Worm (Caenorhabditis elegans): ENCODE data around the gene Y97E10AR.2.

Gene Y97E10AR.2

DNA sequence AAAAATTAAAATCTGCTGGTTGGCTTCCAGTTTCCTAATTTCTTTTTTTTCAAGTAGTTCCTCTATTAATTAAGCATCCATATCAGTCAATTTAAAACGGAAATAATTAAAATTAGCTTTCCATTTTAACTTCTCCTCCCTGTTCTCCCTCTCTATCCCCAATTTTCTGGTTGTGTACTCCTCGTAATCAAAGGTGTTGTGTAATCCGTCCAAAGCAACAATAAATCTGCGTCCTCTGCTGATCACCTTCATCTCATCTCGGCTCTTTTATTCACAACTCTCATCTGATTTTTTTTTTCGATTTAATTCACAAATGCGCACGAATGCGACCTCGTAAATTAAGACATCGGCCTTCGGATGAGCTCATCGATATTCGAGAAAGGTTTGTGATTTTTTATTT lies at the start of gene Y97E10AR.2:
TSS of gene Y97E10AR.2 (plus strand) at position 301 of the 400 bp plus-strand sequence.
- TF ChIP-seq arid-1 (GFP tag; conservative IDR thresholded peaks at IDR 0.05) (no peak), F26F4.8 (GFP tag; conservative IDR thresholded peaks at IDR 0.05) (no peak), jun-1 (tag; optimal IDR thresholded peaks at IDR 0.05) (no peak), fos-1 (tag; optimal IDR thresholded peaks at IDR 0.05) (no peak), zfp-3 (GFP tag; conservative IDR thresholded peaks at IDR 0.05) (no peak), mxl-2 (GFP tag; conservative IDR thresholded peaks at IDR 0.05) (no peak), snpc-1.2 (GFP tag; IDR thresholded peaks at IDR 0.05) (no peak)

DNA sequence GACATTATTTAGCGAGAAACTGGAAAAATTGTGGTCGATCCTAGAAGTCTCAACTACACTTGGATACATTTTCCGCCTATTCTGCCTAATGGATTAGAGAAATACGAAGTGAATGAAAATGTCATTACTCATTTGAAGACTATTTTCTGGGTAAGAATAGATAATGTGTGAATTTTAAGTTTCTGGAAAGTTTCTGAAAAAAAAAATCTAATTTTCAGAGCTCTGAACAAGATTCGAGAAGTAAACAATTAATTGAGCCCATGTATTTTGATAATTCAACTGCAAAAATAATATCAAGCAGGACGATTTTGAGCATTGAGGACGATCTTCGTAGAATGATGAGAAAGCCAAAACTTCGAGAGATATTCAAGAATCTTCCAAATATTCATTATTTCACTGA lies 49.7 kb upstream of the Y97E10AR.2 start:
- TF ChIP-seq attf-4 (tag; optimal IDR thresholded peaks at IDR 0.05) (no peak), nhr-77 (tag; optimal IDR thresholded peaks at IDR 0.05) (no peak), php-3 (GFP tag; IDR thresholded peaks at IDR 0.05) (no peak), T26A8.4 (GFP tag; IDR thresholded peaks at IDR 0.05) (no peak), nhr-48 (tag; optimal IDR thresholded peaks at IDR 0.05) (no peak), hmg-1.1 (GFP tag; IDR thresholded peaks at IDR 0.05) (no peak), nhr-237 (tag; optimal IDR thresholded peaks at IDR 0.05) (no peak), aha-1 (tag) (peak; percentile 91), mdt-29 (GFP tag; IDR thresholded peaks at IDR 0.05) (no peak), unc-62 (GFP tag; optimal IDR thresholded peaks at IDR 0.05 in 1 of 2) (peak in 1 of 2 experiments; percentile 81), unc-62 (tag; optimal IDR thresholded peaks at IDR 0.05) (no peak), mxl-3 (GFP tag; optimal IDR thresholded peaks at IDR 0.05) (no peak), T20F7.1 (GFP tag; optimal IDR thresholded peaks at IDR 0.05) (no peak), zag-1 (tag; optimal IDR thresholded peaks at IDR 0.05) (no peak), lsy-2 (tag; optimal IDR thresholded peaks at IDR 0.05) (no peak), mes-2 (tag; optimal IDR thresholded peaks at IDR 0.05; ENCODE audit: poor library complexity, severe bottlenecking) (no peak), lim-7 (GFP tag; IDR thresholded peaks at IDR 0.05) (no peak), Y48G9A.11 (GFP tag; IDR thresholded peaks at IDR 0.05) (no peak)

DNA sequence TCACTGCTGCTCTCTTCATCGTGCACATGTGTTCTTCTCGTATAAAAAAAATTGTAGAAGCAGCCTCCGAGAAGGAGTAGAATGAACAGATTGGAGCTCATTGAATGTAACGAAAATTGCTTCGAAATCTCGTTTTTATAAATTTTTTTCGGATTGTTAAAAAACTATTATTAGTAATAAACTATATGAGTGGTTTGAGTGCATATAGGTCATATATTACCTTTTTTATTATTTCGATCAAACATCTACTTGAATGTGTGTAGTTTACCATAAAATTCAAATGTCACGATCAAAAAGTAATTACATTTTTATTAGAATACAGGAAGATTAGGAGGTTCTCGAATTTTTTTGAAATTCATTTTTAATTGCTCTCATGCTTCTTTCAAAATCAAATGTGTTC lies 43.1 kb upstream of the Y97E10AR.2 start, which contains the start of gene clec-216:
TSS of gene clec-216 (minus strand) at position 101 of the 400 bp plus-strand sequence.
- no peak for TF ChIP-seq daf-16 (GFP tag; optimal IDR thresholded peaks at IDR 0.05)
- TF ChIP-seq daf-16 (tag; optimal IDR thresholded peaks at IDR 0.05): no peak
- no peak for TF ChIP-seq nhr-237 (tag; optimal IDR thresholded peaks at IDR 0.05)
- no peak for TF ChIP-seq ceh-62 (tag; optimal IDR thresholded peaks at IDR 0.05)
- no peak for TF ChIP-seq dve-1 (tag; optimal IDR thresholded peaks at IDR 0.05; ENCODE audit: insufficient read depth)
- TF ChIP-seq nhr-41 (GFP tag; IDR thresholded peaks at IDR 0.05): no peak
- no peak for TF ChIP-seq hlh-30 (tag; optimal IDR thresholded peaks at IDR 0.05; ENCODE audit: insufficient read depth)
- no peak for TF ChIP-seq lim-7 (GFP tag; IDR thresholded peaks at IDR 0.05)
- no peak for TF ChIP-seq tag-97 (GFP tag; IDR thresholded peaks at IDR 0.05)
- no peak for TF ChIP-seq nhr-76 (tag; optimal IDR thresholded peaks at IDR 0.05)
- no peak for TF ChIP-seq dmd-6 (GFP tag; IDR thresholded peaks at IDR 0.05)
- TF ChIP-seq zfp-3 (GFP tag; conservative IDR thresholded peaks at IDR 0.05): no peak
- no peak for TF ChIP-seq T26A8.4 (GFP tag; IDR thresholded peaks at IDR 0.05)
- TF ChIP-seq rbr-2 (tag; optimal IDR thresholded peaks at IDR 0.05): no peak

DNA sequence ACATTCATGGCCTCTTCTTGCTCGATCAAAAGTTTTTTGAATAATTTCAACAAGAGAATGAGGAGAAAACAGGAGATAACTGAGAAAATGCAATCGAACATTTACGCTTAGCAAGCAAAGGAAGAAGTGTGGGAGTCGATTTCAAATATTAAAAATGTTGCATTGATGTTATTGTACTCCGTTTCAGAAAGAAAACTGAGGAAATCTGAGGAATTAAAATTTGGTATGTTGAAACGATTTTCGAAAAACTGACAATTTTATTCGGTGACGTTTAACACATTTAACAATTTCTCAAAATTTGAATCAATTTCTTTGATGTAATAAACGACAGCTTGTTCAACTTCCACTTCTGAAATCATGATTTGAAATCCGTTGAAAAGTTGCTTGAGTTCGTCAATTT lies 41.4 kb upstream of the Y97E10AR.2 start, which contains the start of gene F26D11.13:
TSS of gene F26D11.13 (minus strand) at position 101 of the 400 bp plus-strand sequence.
- no peak for TF ChIP-seq saeg-2 (GFP tag; IDR thresholded peaks at IDR 0.05)
- TF ChIP-seq vab-7 (GFP tag; IDR thresholded peaks at IDR 0.05): no peak
- TF ChIP-seq ceh-20 (GFP tag; IDR thresholded peaks at IDR 0.05): no peak
- no peak for TF ChIP-seq dmd-6 (GFP tag; IDR thresholded peaks at IDR 0.05)
- TF ChIP-seq ctbp-1 (GFP tag; IDR thresholded peaks at IDR 0.05): no peak

All from whole organism, L4 larva.